Fruit fly (Drosophila melanogaster) whole organism, embryonic: Measurements from ENCODE around the gene spirit.

Experiments
- CG17802 ChIP-seq: fragments of 200-800 bp; sonication (Bioruptor generic); optimal IDR thresholded peaks from 2 replicates; lab custom pipeline; 2018; ENCODE audit warnings: missing biosample characterization, mild to moderate bottlenecking, missing genetic modification characterization, moderate library complexity
- HmgD ChIP-seq: fragments of 200-800 bp; sonication (Bioruptor generic); optimal IDR thresholded peaks from 3 replicates; lab custom pipeline; 2016; ENCODE audit warnings: missing biosample characterization, missing genetic modification characterization
- Side ChIP-seq: fragments of 200-800 bp; sonication (Bioruptor generic); optimal IDR thresholded peaks from 2 replicates; lab custom pipeline; 2016; ENCODE audit warnings: missing biosample characterization, missing genetic modification characterization
- eve ChIP-seq, 2 experiments: fragments of >200 bp; optimal IDR thresholded peaks; 2 replicates each; lab custom pipeline; 2017; ENCODE audit warnings: missing biosample characterization in 2 of 2, missing genetic modification characterization in 2 of 2
- ewg ChIP-seq: fragments of 200-800 bp; sonication (Bioruptor generic); optimal IDR thresholded peaks from 3 replicates; lab custom pipeline; 2017; ENCODE audit warnings: mild to moderate bottlenecking, missing biosample characterization, missing genetic modification reagents, missing genetic modification characterization
- pita ChIP-seq: fragments of 200-800 bp; sonication (Bioruptor generic); optimal IDR thresholded peaks from 2 replicates; lab custom pipeline; 2017; ENCODE audit warnings: missing biosample characterization, mild to moderate bottlenecking, missing genetic modification characterization
- psq ChIP-seq: fragments of 200-800 bp; sonication (Bioruptor generic); optimal IDR thresholded peaks from 2 replicates; lab custom pipeline; 2017; ENCODE audit warnings: missing biosample characterization, missing genetic modification characterization
- vfl ChIP-seq: fragments of 200-800 bp; sonication (Bioruptor generic); optimal IDR thresholded peaks from 2 replicates; lab custom pipeline; 2016; ENCODE audit warnings: missing biosample characterization, missing genetic modification characterization
- wor ChIP-seq: fragments of 200-800 bp; sonication (Bioruptor generic); IDR thresholded peaks from 2 replicates; pipeline ENCODE4 v1.3.6; 2022; ENCODE audit warnings: missing biosample characterization, missing genetic modification characterization

dm6 chrX:8542728-8543127, 30.7 kb downstream of the spirit start:
- TF ChIP-seq ewg: no peak
- no peak for TF ChIP-seq wor (GFP tag; lab: Robert Waterston, UW)
- no peak for TF ChIP-seq pita (GFP tag; lab: Kevin White, UChicago)
- no peak for TF ChIP-seq CG17802 (tag; lab: Kevin White, UChicago)
- TF ChIP-seq eve (GFP tag; optimal IDR thresholded peaks at IDR 0.05; lab: Kevin White, UChicago): no peak
- no peak for TF ChIP-seq Side (GFP tag; lab: Kevin White, UChicago)
- no peak for TF ChIP-seq HmgD (GFP tag; lab: Kevin White, UChicago)
- TF ChIP-seq vfl (GFP tag; lab: Kevin White, UChicago): no peak
- TF ChIP-seq psq (GFP tag; lab: Kevin White, UChicago): no peak
